Fruit fly (Drosophila melanogaster): ENCODE data around the gene Pss.

DNA sequence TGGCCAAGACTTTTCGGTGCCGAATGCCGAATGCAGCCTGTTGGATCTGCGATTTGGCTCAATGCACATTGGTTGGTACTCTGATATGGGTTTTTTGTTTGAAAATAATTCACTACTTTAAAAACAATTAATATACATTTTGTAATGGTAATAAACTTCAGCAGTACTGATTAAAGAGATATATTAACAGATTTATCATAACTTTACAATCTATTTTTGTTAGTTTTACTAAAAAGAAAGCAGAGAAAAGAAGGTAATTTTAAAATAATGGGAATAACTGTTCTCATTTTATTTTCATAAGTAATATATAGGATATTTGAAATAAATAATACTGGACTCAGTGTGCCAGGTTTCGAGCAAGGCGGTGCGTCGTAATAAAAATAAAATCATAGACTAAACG lies 44.2 kb upstream of the Pss start:
- TF ChIP-seq usp (GFP tag; optimal IDR thresholded peaks at IDR 0.05) = no peak
- no peak for TF ChIP-seq psq (optimal IDR thresholded peaks at IDR 0.05)
- TF ChIP-seq pan (optimal IDR thresholded peaks at IDR 0.05) = no peak
- TF ChIP-seq Dll (optimal IDR thresholded peaks at IDR 0.05) = no peak
- no peak for TF ChIP-seq EcR (GFP tag; optimal IDR thresholded peaks at IDR 0.05)

Data from whole organism.